Fruit fly (Drosophila melanogaster) whole organism, embryonic: ENCODE results near the gene Obp99c.

Source experiments
- Abd-B ChIP-seq: fragments of 200-800 bp; sonication (Bioruptor generic); optimal IDR thresholded peaks from 2 replicates; lab custom pipeline; 2018; ENCODE audit warnings: missing biosample characterization, mild to moderate bottlenecking, missing genetic modification characterization, moderate library complexity
- Ada2b ChIP-seq: fragments of 200-800 bp; sonication (Bioruptor generic); IDR thresholded peaks from 2 replicates; pipeline ENCODE4 v1.3.6; 2022; ENCODE audit warnings: missing biosample characterization, missing genetic modification characterization
- B-H1 ChIP-seq: fragments of 200-800 bp; sonication (Bioruptor generic); IDR thresholded peaks from 3 replicates; pipeline ENCODE4 v1.3.6; 2022; ENCODE audit warnings: missing biosample characterization, missing genetic modification characterization
- Bteb2 ChIP-seq: fragments of 200-800 bp; sonication (Bioruptor generic); optimal IDR thresholded peaks from 2 replicates; lab custom pipeline; 2016; ENCODE audit warnings: missing biosample characterization, missing genetic modification characterization
- CG1024 ChIP-seq: fragments of 200-800 bp; sonication (Bioruptor generic); IDR thresholded peaks from 2 replicates; pipeline ENCODE4 v1.3.6; 2022; ENCODE audit warnings: missing biosample characterization, missing genetic modification characterization
- CG10267 ChIP-seq: fragments of 200-800 bp; sonication (Bioruptor generic); optimal IDR thresholded peaks from 2 replicates; lab custom pipeline; 2018; ENCODE audit warnings: missing biosample characterization, mild to moderate bottlenecking, missing genetic modification characterization, moderate library complexity
- CG10431 ChIP-seq: fragments of 200-800 bp; sonication (Bioruptor generic); optimal IDR thresholded peaks from 3 replicates; lab custom pipeline; 2018; ENCODE audit warnings: missing biosample characterization, mild to moderate bottlenecking, missing genetic modification characterization
- CG10462 ChIP-seq: fragments of 200-800 bp; sonication (Bioruptor generic); optimal IDR thresholded peaks from 2 replicates; lab custom pipeline; 2016; ENCODE audit warnings: missing biosample characterization, missing genetic modification characterization
- CG10959 ChIP-seq: fragments of 200-800 bp; sonication (Bioruptor generic); IDR thresholded peaks from 2 replicates; pipeline ENCODE4 v1.3.6; 2022; ENCODE audit warnings: missing biosample characterization, missing genetic modification characterization
- CG11085 ChIP-seq: fragments of 200-800 bp; sonication (Bioruptor generic); IDR thresholded peaks from 2 replicates; pipeline ENCODE4 v1.3.6; 2022; ENCODE audit warnings: missing biosample characterization, missing genetic modification characterization
- CG11695 ChIP-seq: fragments of 200-800 bp; sonication (Bioruptor generic); IDR thresholded peaks from 3 replicates; pipeline ENCODE4 v1.3.6; 2022; ENCODE audit warnings: missing biosample characterization, missing genetic modification characterization
- CG11723 ChIP-seq: fragments of 200-800 bp; sonication (Bioruptor generic); optimal IDR thresholded peaks from 2 replicates; lab custom pipeline; 2017; ENCODE audit warnings: missing biosample characterization, mild to moderate bottlenecking, missing genetic modification characterization
- CG13424 ChIP-seq: fragments of 200-800 bp; sonication (Bioruptor generic); optimal IDR thresholded peaks from 2 replicates; lab custom pipeline; 2019; ENCODE audit warnings: missing biosample characterization, mild to moderate bottlenecking, missing genetic modification characterization, moderate library complexity
- CG16779 ChIP-seq: fragments of 200-800 bp; sonication (Bioruptor generic); IDR thresholded peaks from 2 replicates; pipeline ENCODE4 v1.3.6; 2022; ENCODE audit warnings: missing biosample characterization, missing genetic modification characterization
- CG2199 ChIP-seq: fragments of 200-800 bp; sonication (Bioruptor generic); IDR thresholded peaks from 3 replicates; pipeline ENCODE4 v1.3.6; 2022; ENCODE audit warnings: missing biosample characterization, missing genetic modification characterization
- CG30403 ChIP-seq: fragments of 200-800 bp; sonication (Bioruptor generic); optimal IDR thresholded peaks from 3 replicates; lab custom pipeline; 2016; ENCODE audit warnings: missing biosample characterization, missing genetic modification characterization
- CG34376 ChIP-seq: fragments of 200-800 bp; sonication (Bioruptor generic); optimal IDR thresholded peaks from 2 replicates; lab custom pipeline; 2018; ENCODE audit warnings: missing biosample characterization, mild to moderate bottlenecking, missing genetic modification characterization
- CG3995 ChIP-seq: fragments of 200-800 bp; sonication (Bioruptor generic); optimal IDR thresholded peaks from 3 replicates; lab custom pipeline; 2016; ENCODE audit warnings: missing biosample characterization, missing genetic modification characterization
- CG8765 ChIP-seq: fragments of 200-800 bp; sonication (Bioruptor generic); IDR thresholded peaks from 2 replicates; pipeline ENCODE4 v1.3.6; 2022; ENCODE audit warnings: missing biosample characterization, missing genetic modification characterization
- CG9876 ChIP-seq: fragments of 200-800 bp; sonication (Bioruptor generic); optimal IDR thresholded peaks from 2 replicates; lab custom pipeline; 2016; ENCODE audit warnings: missing biosample characterization, missing genetic modification characterization
- CHES-1-like ChIP-seq: fragments of 200-800 bp; sonication (Bioruptor generic); optimal IDR thresholded peaks from 2 replicates; lab custom pipeline; 2016; ENCODE audit warnings: missing biosample characterization, missing genetic modification characterization
- D19A ChIP-seq: fragments of 200-800 bp; optimal IDR thresholded peaks from 3 replicates; lab custom pipeline; 2019; ENCODE audit warnings: missing biosample characterization, mild to moderate bottlenecking, missing genetic modification characterization, moderate library complexity
- Gug ChIP-seq: fragments of 200-800 bp; sonication (Bioruptor generic); IDR thresholded peaks from 4 replicates; pipeline ENCODE4 v1.3.6; 2022; ENCODE audit warnings: missing biosample characterization, missing genetic modification characterization
- H15 ChIP-seq: fragments of 200-800 bp; sonication (Bioruptor generic); IDR thresholded peaks from 3 replicates; pipeline ENCODE4 v1.3.6; 2022; ENCODE audit warnings: missing biosample characterization, missing genetic modification characterization
- Hey ChIP-seq: fragments of 200-800 bp; sonication (Bioruptor generic); optimal IDR thresholded peaks from 3 replicates; lab custom pipeline; 2018; ENCODE audit warnings: missing biosample characterization, mild to moderate bottlenecking, missing genetic modification characterization
- HmgD ChIP-seq: fragments of 200-800 bp; sonication (Bioruptor generic); optimal IDR thresholded peaks from 3 replicates; lab custom pipeline; 2016; ENCODE audit warnings: missing biosample characterization, missing genetic modification characterization
- HmgZ ChIP-seq: fragments of 200-800 bp; sonication (Bioruptor generic); optimal IDR thresholded peaks from 2 replicates; lab custom pipeline; 2018; ENCODE audit warnings: missing biosample characterization, mild to moderate bottlenecking, missing genetic modification characterization
- MESR4 ChIP-seq: fragments of 200-800 bp; sonication (Bioruptor generic); optimal IDR thresholded peaks from 2 replicates; lab custom pipeline; 2018; ENCODE audit warnings: missing biosample characterization, mild to moderate bottlenecking, missing genetic modification characterization, moderate library complexity
- Mad ChIP-seq: fragments of 200-800 bp; sonication (Bioruptor generic); optimal IDR thresholded peaks from 2 replicates; lab custom pipeline; 2016; ENCODE audit warnings: missing biosample characterization, missing genetic modification characterization
- Opbp ChIP-seq: fragments of 200-800 bp; sonication (Bioruptor generic); IDR thresholded peaks from 3 replicates; pipeline ENCODE4 v1.3.6; 2022; ENCODE audit warnings: missing biosample characterization, missing genetic modification characterization; ENCODE audit not compliant: partially characterized antibody
- Ptx1 ChIP-seq: fragments of 200-800 bp; sonication (Bioruptor generic); IDR thresholded peaks from 2 replicates; pipeline ENCODE4 v1.3.6; 2022; ENCODE audit warnings: missing biosample characterization, missing genetic modification characterization
- Taf1 ChIP-seq: fragments of 200-800 bp; sonication (Bioruptor generic); IDR thresholded peaks from 2 replicates; pipeline ENCODE4 v1.3.6; 2022; ENCODE audit warnings: missing biosample characterization, missing genetic modification characterization
- ase ChIP-seq: fragments of 200-800 bp; sonication (Bioruptor generic); IDR thresholded peaks from 3 replicates; pipeline ENCODE4 v1.3.6; 2022; ENCODE audit warnings: missing biosample characterization, missing genetic modification characterization
- az2 ChIP-seq: fragments of 200-800 bp; sonication (Bioruptor generic); optimal IDR thresholded peaks from 3 replicates; lab custom pipeline; 2016; ENCODE audit warnings: missing biosample characterization, missing genetic modification characterization
- btn ChIP-seq: fragments of 200-800 bp; sonication (Bioruptor generic); optimal IDR thresholded peaks from 2 replicates; lab custom pipeline; 2016; ENCODE audit warnings: missing biosample characterization, missing genetic modification characterization
- crp ChIP-seq, 2 experiments: fragments of 200-800 bp; sonication (Bioruptor generic); optimal IDR thresholded peaks; 2 replicates in 1 of 2; 3 replicates in 1 of 2; lab custom pipeline; 2017; ENCODE audit warnings: missing biosample characterization in 2 of 2, missing genetic modification characterization in 2 of 2, mild to moderate bottlenecking in 1 of 2, moderate library complexity in 1 of 2
- dm ChIP-seq: fragments of 200-800 bp; sonication (Bioruptor generic); optimal IDR thresholded peaks from 3 replicates; lab custom pipeline; 2016; ENCODE audit warnings: missing biosample characterization, missing genetic modification characterization
- eve ChIP-seq, 2 experiments: fragments of >200 bp; optimal IDR thresholded peaks; 2 replicates each; lab custom pipeline; 2017; ENCODE audit warnings: missing biosample characterization in 2 of 2, missing genetic modification characterization in 2 of 2
- gce ChIP-seq: fragments of 200-800 bp; sonication (Bioruptor generic); IDR thresholded peaks from 3 replicates; pipeline ENCODE4 v1.3.6; 2022; ENCODE audit warnings: missing biosample characterization, missing genetic modification characterization
- gt ChIP-seq: fragments of 200-800 bp; sonication (Bioruptor generic); IDR thresholded peaks from 2 replicates; pipeline ENCODE4 v1.3.6; 2022; ENCODE audit warnings: missing biosample characterization, missing genetic modification characterization
- hth ChIP-seq: fragments of >200 bp; optimal IDR thresholded peaks from 2 replicates; lab custom pipeline; 2017; ENCODE audit warnings: inconsistent platforms
- mld ChIP-seq: fragments of 200-800 bp; sonication (Bioruptor generic); IDR thresholded peaks from 3 replicates; pipeline ENCODE4 v1.3.6; 2022; ENCODE audit warnings: missing biosample characterization, missing genetic modification characterization; ENCODE audit not compliant: partially characterized antibody
- prd ChIP-seq, 3 experiments: fragments of >200 bp in 2 of 3; fragments of 200-800 bp in 1 of 3; sonication (Bioruptor generic) in 1 of 3; optimal IDR thresholded peaks in 2 of 3; IDR thresholded peaks in 1 of 3; 2 replicates in 2 of 3; 3 replicates in 1 of 3; pipeline versions ENCODE4 v1.3.6 to Lab custom; 2017 to 2022; ENCODE audit warnings: missing biosample characterization in 1 of 3, missing genetic modification characterization in 1 of 3
- pum ChIP-seq: fragments of 200-800 bp; sonication (Bioruptor generic); optimal IDR thresholded peaks from 2 replicates; lab custom pipeline; 2016; ENCODE audit warnings: missing biosample characterization, missing genetic modification characterization
- run ChIP-seq: fragments of 200-800 bp; sonication (Bioruptor generic); optimal IDR thresholded peaks from 3 replicates; lab custom pipeline; 2018; ENCODE audit warnings: missing biosample characterization, mild to moderate bottlenecking, missing genetic modification characterization
- sd ChIP-seq: fragments of 200-800 bp; sonication (Bioruptor generic); optimal IDR thresholded peaks from 3 replicates; lab custom pipeline; 2018; ENCODE audit warnings: missing biosample characterization, mild to moderate bottlenecking, missing genetic modification characterization, moderate library complexity
- ssp ChIP-seq: fragments of 200-800 bp; sonication (Bioruptor generic); IDR thresholded peaks from 2 replicates; pipeline ENCODE4 v1.3.6; 2022; ENCODE audit warnings: missing biosample characterization, missing genetic modification characterization
- sug ChIP-seq: fragments of 200-800 bp; optimal IDR thresholded peaks from 2 replicates; lab custom pipeline; 2019; ENCODE audit warnings: missing biosample characterization, mild to moderate bottlenecking, missing genetic modification characterization, moderate library complexity
- tin ChIP-seq: fragments of 200-800 bp; sonication (Bioruptor generic); optimal IDR thresholded peaks from 3 replicates; lab custom pipeline; 2016; ENCODE audit warnings: missing biosample characterization, missing genetic modification characterization
- tll ChIP-seq, 2 experiments: fragments of 200-800 bp in 1 of 2; fragments of >200 bp in 1 of 2; sonication (Bioruptor generic) in 1 of 2; optimal IDR thresholded peaks; 2 replicates each; lab custom pipeline; 2017 to 2019; ENCODE audit warnings: missing biosample characterization in 2 of 2, missing genetic modification characterization in 2 of 2, mild to moderate bottlenecking in 1 of 2, moderate library complexity in 1 of 2
- usp ChIP-seq: fragments of >200 bp; optimal IDR thresholded peaks from 2 replicates; lab custom pipeline; 2017; ENCODE audit warnings: missing biosample characterization, missing genetic modification characterization
- vvl ChIP-seq: fragments of 200-800 bp; sonication (Bioruptor generic); IDR thresholded peaks from 2 replicates; pipeline ENCODE4 v1.3.6; 2022; ENCODE audit warnings: missing biosample characterization, missing genetic modification characterization

The Obp99c gene

dm6 chr3R:29651488-29651887 lies 37.6 kb downstream of the Obp99c start:
- TF ChIP-seq Opbp (GFP tag; lab: Robert Waterston, UW) (no peak), HmgZ (tag; lab: Kevin White, UChicago) (no peak), CG34376 (GFP tag; lab: Kevin White, UChicago) (peak; percentile 25), CG10462 (GFP tag; lab: Kevin White, UChicago) (no peak), CG1024 (GFP tag; lab: Robert Waterston, UW) (no peak), crp (GFP tag; optimal IDR thresholded peaks at IDR 0.05; lab: Kevin White, UChicago) (no peak), usp (GFP tag; lab: Kevin White, UChicago) (no peak), Ptx1 (GFP tag; lab: Robert Waterston, UW) (peak; percentile 45; the same call in 1 of the 2 replicates), Hey (tag; lab: Kevin White, UChicago) (no peak), HmgD (GFP tag; lab: Kevin White, UChicago) (no peak), prd (optimal IDR thresholded peaks at IDR 0.05; lab: Kevin White, UChicago) (no peak), prd (GFP tag; IDR thresholded peaks at IDR 0.05; lab: Robert Waterston, UW) (peak; percentile 51; the same call in 2 of the 3 replicates), sd (tag; lab: Kevin White, UChicago) (no peak), CG10267 (tag; lab: Kevin White, UChicago) (no peak), az2 (peak; percentile 31), pum (GFP tag; lab: Kevin White, UChicago) (no peak), B-H1 (no peak), gt (GFP tag; lab: Robert Waterston, UW) (no peak), Ada2b (GFP tag; lab: Robert Waterston, UW) (peak; percentile 59), dm (GFP tag; lab: Kevin White, UChicago) (no peak), CG11723 (no peak), H15 (0 out of 3 replicates have a peak, but pooled peaks have one; percentile 25), CG30403 (peak; percentile 20), hth (lab: Kevin White, UChicago) (no peak), Gug (no peak; the same call in 3 of the 4 replicates), ssp (no peak; the same call in 1 of the 2 replicates), Bteb2 (GFP tag; lab: Kevin White, UChicago) (no peak), Taf1 (GFP tag; lab: Robert Waterston, UW) (no peak), Mad (GFP tag; lab: Kevin White, UChicago) (peak; percentile 2), eve (GFP tag; optimal IDR thresholded peaks at IDR 0.05; lab: Kevin White, UChicago) (no peak), gce (no peak), Abd-B (GFP tag; lab: Kevin White, UChicago) (no peak), tll (GFP tag; optimal IDR thresholded peaks at IDR 0.05; lab: Kevin White, UChicago) (no peak), CHES-1-like (GFP tag; lab: Kevin White, UChicago) (peak; percentile 22), CG9876 (GFP tag; lab: Kevin White, UChicago) (no peak), D19A (tag; lab: Kevin White, UChicago) (no peak), CG10431 (GFP tag; lab: Kevin White, UChicago) (no peak), CG8765 (GFP tag; lab: Robert Waterston, UW) (no peak), CG2199 (GFP tag; lab: Robert Waterston, UW) (no peak), MESR4 (GFP tag; lab: Kevin White, UChicago) (no peak), tin (no peak), CG10959 (no peak), CG3995 (no peak), btn (GFP tag; lab: Kevin White, UChicago) (no peak), CG11695 (GFP tag; lab: Robert Waterston, UW) (no peak), CG11085 (no peak), run (no peak), ase (no peak), CG13424 (tag; lab: Kevin White, UChicago) (peak; percentile 43), CG16779 (no peak), mld (GFP tag; lab: Robert Waterston, UW) (no peak), sug (tag; lab: Kevin White, UChicago) (no peak), vvl (GFP tag; lab: Robert Waterston, UW) (peak; percentile 49; the same call in 1 of the 2 replicates)
